Worm (Caenorhabditis elegans) whole organism, early embryonic: ENCODE results near the gene egl-15.

Experiments
- F13C5.2 ChIP-seq: sonication (generic microtip); optimal IDR thresholded peaks from 2 replicates; lab custom pipeline; 2017; ENCODE audit warnings: mild to moderate bottlenecking, missing genetic modification characterization, inconsistent platforms, missing compliant biosample characterization
- ama-1 ChIP-seq: fragments of 150-350 bp; optimal IDR thresholded peaks from 2 replicates; lab custom pipeline; 2014
- ceh-36 ChIP-seq: sonication (generic microtip); optimal IDR thresholded peaks from 2 replicates; lab custom pipeline; 2016; ENCODE audit warnings: missing genetic modification characterization, inconsistent platforms, missing compliant biosample characterization

DNA sequence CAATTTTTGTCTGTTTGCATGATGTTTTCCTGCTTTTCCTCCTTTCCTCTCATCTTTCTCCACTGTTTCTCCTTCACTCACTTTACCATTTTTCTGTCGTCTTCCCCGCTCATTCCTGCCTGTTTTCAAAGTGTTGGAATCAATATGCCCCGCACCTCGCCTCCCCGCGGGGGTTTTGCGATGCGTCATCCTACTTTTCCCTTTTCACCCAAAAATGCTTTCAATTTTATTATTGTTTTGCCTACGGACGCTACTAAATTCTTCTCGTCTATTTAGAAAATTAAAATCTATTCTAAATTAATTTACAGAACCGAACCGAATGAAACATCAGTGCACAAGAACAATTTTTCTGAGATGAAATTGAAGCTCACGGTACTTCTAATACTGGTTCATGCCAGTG is 24.0 kb upstream of the egl-15 start, which contains the start of gene ver-3:
- TF ChIP-seq ama-1 (lab: Kevin White, UChicago) (no peak), F13C5.2 (tag; lab: Kevin White, UChicago) (no peak), ceh-36 (tag; lab: Kevin White, UChicago) (no peak)
